Fruit fly (Drosophila melanogaster) whole organism, embryonic: Measurements from ENCODE around the gene CG13796.

Source experiments
- eyg ChIP-seq: fragments of 200-800 bp; sonication (Bioruptor generic); optimal IDR thresholded peaks from 3 replicates; lab custom pipeline; 2016; ENCODE audit warnings: missing biosample characterization, missing genetic modification characterization
- h ChIP-seq: fragments of >200 bp; optimal IDR thresholded peaks from 2 replicates; lab custom pipeline; 2017
- tll ChIP-seq, 2 experiments: fragments of 200-800 bp in 1 of 2; fragments of >200 bp in 1 of 2; sonication (Bioruptor generic) in 1 of 2; optimal IDR thresholded peaks; 2 replicates each; lab custom pipeline; 2017 to 2019; ENCODE audit warnings: missing biosample characterization in 2 of 2, missing genetic modification characterization in 2 of 2, mild to moderate bottlenecking in 1 of 2, moderate library complexity in 1 of 2
- z ChIP-seq: fragments of 200-800 bp; sonication (Bioruptor generic); IDR thresholded peaks from 3 replicates; pipeline ENCODE4 v1.3.6; 2022; ENCODE audit warnings: missing biosample characterization, missing genetic modification characterization

DNA sequence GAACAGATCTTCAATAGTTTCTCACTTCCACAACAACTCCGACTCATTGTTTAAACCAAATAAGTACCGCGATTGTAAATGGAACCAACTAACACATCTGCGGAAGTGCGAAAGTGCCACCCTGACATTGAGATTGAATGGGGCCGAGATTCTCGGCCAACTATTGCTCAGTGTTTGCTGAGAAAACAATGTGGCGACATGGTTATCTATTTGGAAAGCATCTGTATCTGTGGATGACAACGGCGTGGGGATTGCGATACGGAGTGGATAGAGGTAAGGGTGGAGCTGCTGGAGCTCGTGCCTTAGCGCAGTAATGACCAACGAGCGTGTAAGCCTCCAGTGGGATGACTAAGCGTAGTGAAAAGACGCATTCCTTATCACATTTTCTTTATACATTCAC is 42.8 kb upstream of the CG13796 start:
- no peak for TF ChIP-seq z (GFP tag; lab: Robert Waterston, UW)
- no peak for TF ChIP-seq tll (GFP tag; optimal IDR thresholded peaks at IDR 0.05; lab: Kevin White, UChicago)
- no peak for TF ChIP-seq eyg (GFP tag; lab: Kevin White, UChicago)
- no peak for TF ChIP-seq h (lab: Kevin White, UChicago)
